Worm (Caenorhabditis elegans) whole organism, late embryonic: Measurements from ENCODE around the gene upb-1.

ENCODE experiments used
- C08G9.2 ChIP-seq: sonication (generic microtip); optimal IDR thresholded peaks from 2 replicates; lab custom pipeline; 2016; ENCODE audit warnings: mild to moderate bottlenecking, missing genetic modification characterization, moderate library complexity, missing compliant biosample characterization
- F13H6.1 ChIP-seq: sonication (generic microtip); optimal IDR thresholded peaks from 2 replicates; lab custom pipeline; 2016; ENCODE audit warnings: missing genetic modification characterization, missing compliant biosample characterization
- K02D7.2 ChIP-seq: sonication (generic microtip); optimal IDR thresholded peaks from 2 replicates; lab custom pipeline; 2017; ENCODE audit warnings: mild to moderate bottlenecking, missing genetic modification characterization, missing compliant biosample characterization
- K09A11.1 ChIP-seq: sonication (generic microtip); optimal IDR thresholded peaks from 2 replicates; lab custom pipeline; 2017; ENCODE audit warnings: antibody characterized with exemption, mild to moderate bottlenecking, missing genetic modification characterization, missing compliant biosample characterization; ENCODE audit not compliant: insufficient read depth
- ahr-1 ChIP-seq: sonication (generic microtip); optimal IDR thresholded peaks from 2 replicates; lab custom pipeline; 2016; ENCODE audit warnings: missing genetic modification characterization, missing compliant biosample characterization
- ama-1 ChIP-seq: fragments of 150-350 bp; optimal IDR thresholded peaks from 2 replicates; lab custom pipeline; 2014
- ceh-14 ChIP-seq: sonication (generic microtip); optimal IDR thresholded peaks from 2 replicates; lab custom pipeline; 2016; ENCODE audit warnings: missing genotype, missing genetic modification characterization, missing compliant biosample characterization
- ceh-19 ChIP-seq: fragments of 200-800 bp; sonication (Bioruptor generic); optimal IDR thresholded peaks from 2 replicates; lab custom pipeline; 2018; ENCODE audit warnings: mild to moderate bottlenecking, missing genetic modification characterization, missing compliant biosample characterization
- ceh-2 ChIP-seq: sonication (generic microtip); optimal IDR thresholded peaks from 2 replicates; lab custom pipeline; 2016; ENCODE audit warnings: missing genotype, missing genetic modification characterization, missing compliant biosample characterization
- ceh-22 ChIP-seq: sonication (generic microtip); optimal IDR thresholded peaks from 2 replicates; lab custom pipeline; 2017; ENCODE audit warnings: missing biosample characterization, missing genetic modification characterization
- ceh-24 ChIP-seq: sonication (generic microtip); optimal IDR thresholded peaks from 2 replicates; lab custom pipeline; 2016; ENCODE audit warnings: mild to moderate bottlenecking, missing genetic modification characterization, missing compliant biosample characterization
- ceh-31 ChIP-seq: sonication (generic microtip); optimal IDR thresholded peaks from 2 replicates; lab custom pipeline; 2016; ENCODE audit warnings: missing genetic modification characterization, missing compliant biosample characterization
- ceh-34 ChIP-seq: sonication (generic microtip); optimal IDR thresholded peaks from 2 replicates; lab custom pipeline; 2016; ENCODE audit warnings: mild to moderate bottlenecking, missing genetic modification characterization, missing compliant biosample characterization
- ceh-45 ChIP-seq: fragments of 200-800 bp; sonication (Bioruptor generic); IDR thresholded peaks from 2 replicates; pipeline ENCODE4 v1.3.6; 2022; ENCODE audit warnings: missing genetic modification reagents, missing genetic modification characterization, missing compliant biosample characterization
- ceh-9 ChIP-seq: sonication (generic microtip); optimal IDR thresholded peaks from 2 replicates; lab custom pipeline; 2016; ENCODE audit warnings: mild to moderate bottlenecking, missing genetic modification characterization, inconsistent platforms, missing compliant biosample characterization
- che-1 ChIP-seq: sonication (generic microtip); optimal IDR thresholded peaks from 2 replicates; lab custom pipeline; 2016; ENCODE audit warnings: mild to moderate bottlenecking, missing genetic modification characterization, missing compliant biosample characterization
- dve-1 ChIP-seq: sonication (generic microtip); optimal IDR thresholded peaks from 2 replicates; lab custom pipeline; 2017; ENCODE audit warnings: antibody characterized with exemption, mild to moderate bottlenecking, missing genetic modification characterization, missing compliant biosample characterization
- elt-2 ChIP-seq: sonication (generic microtip); optimal IDR thresholded peaks from 2 replicates; lab custom pipeline; 2016; ENCODE audit warnings: missing genetic modification reagents, missing genetic modification characterization, missing compliant biosample characterization
- eyg-1 ChIP-seq: sonication (generic microtip); optimal IDR thresholded peaks from 2 replicates; lab custom pipeline; 2016; ENCODE audit warnings: missing genotype, missing genetic modification characterization, missing compliant biosample characterization
- fkh-10 ChIP-seq: fragments of 150-350 bp; optimal IDR thresholded peaks from 2 replicates; lab custom pipeline; 2014; ENCODE audit warnings: missing biosample characterization, missing genetic modification reagents, missing genetic modification characterization
- fkh-6 ChIP-seq: sonication (generic microtip); optimal IDR thresholded peaks from 2 replicates; lab custom pipeline; 2016; ENCODE audit warnings: missing genetic modification characterization, missing compliant biosample characterization
- gmeb-2 ChIP-seq: sonication (generic microtip); optimal IDR thresholded peaks from 2 replicates; lab custom pipeline; 2016; ENCODE audit warnings: missing genetic modification characterization, inconsistent platforms, missing compliant biosample characterization
- hlh-30 ChIP-seq: sonication (generic microtip); optimal IDR thresholded peaks from 2 replicates; lab custom pipeline; 2017; ENCODE audit warnings: antibody characterized with exemption, missing genetic modification characterization, missing compliant biosample characterization; ENCODE audit not compliant: insufficient read depth
- hlh-8 ChIP-seq: sonication (generic microtip); optimal IDR thresholded peaks from 2 replicates; lab custom pipeline; 2016; ENCODE audit warnings: missing genotype, missing genetic modification characterization, missing compliant biosample characterization
- lim-6 ChIP-seq: sonication (generic microtip); optimal IDR thresholded peaks from 2 replicates; lab custom pipeline; 2016; ENCODE audit warnings: missing genetic modification characterization, missing compliant biosample characterization
- madf-2 ChIP-seq: sonication (generic microtip); optimal IDR thresholded peaks from 2 replicates; lab custom pipeline; 2017; ENCODE audit warnings: missing genetic modification characterization, missing compliant biosample characterization
- nhr-11 ChIP-seq: fragments of 150-350 bp; optimal IDR thresholded peaks from 2 replicates; lab custom pipeline; 2014; ENCODE audit warnings: missing biosample characterization, missing genetic modification characterization
- nhr-232 ChIP-seq: sonication (generic microtip); optimal IDR thresholded peaks from 2 replicates; lab custom pipeline; 2016; ENCODE audit warnings: missing genetic modification characterization, missing compliant biosample characterization
- npax-4 ChIP-seq: sonication (generic microtip); optimal IDR thresholded peaks from 2 replicates; lab custom pipeline; 2016; ENCODE audit warnings: missing genetic modification characterization, missing compliant biosample characterization
- odd-2 ChIP-seq: sonication (generic microtip); optimal IDR thresholded peaks from 2 replicates; lab custom pipeline; 2017; ENCODE audit warnings: antibody characterized with exemption, mild to moderate bottlenecking, missing genetic modification characterization, missing compliant biosample characterization
- pag-3 ChIP-seq: sonication (generic microtip); optimal IDR thresholded peaks from 2 replicates; lab custom pipeline; 2016; ENCODE audit warnings: missing compliant biosample characterization, missing genetic modification characterization, borderline replicate concordance
- pax-1 ChIP-seq: fragments of 150-350 bp; optimal IDR thresholded peaks from 2 replicates; lab custom pipeline; 2014; ENCODE audit warnings: missing biosample characterization, missing genetic modification characterization
- pros-1 ChIP-seq: fragments of 150-350 bp; optimal IDR thresholded peaks from 2 replicates; lab custom pipeline; 2014; ENCODE audit warnings: missing biosample characterization, missing genetic modification reagents, missing genetic modification characterization
- ref-2 ChIP-seq: sonication (generic microtip); optimal IDR thresholded peaks from 2 replicates; lab custom pipeline; 2016; ENCODE audit warnings: missing genetic modification characterization, missing compliant biosample characterization
- sdc-2 ChIP-seq: sonication (generic microtip); optimal IDR thresholded peaks from 2 replicates; lab custom pipeline; 2016; ENCODE audit warnings: missing genotype, missing genetic modification characterization, missing compliant biosample characterization
- syd-9 ChIP-seq: sonication (generic microtip); optimal IDR thresholded peaks from 2 replicates; lab custom pipeline; 2016; ENCODE audit warnings: mild to moderate bottlenecking, missing genetic modification characterization, moderate library complexity, missing compliant biosample characterization
- tbx-2 ChIP-seq: sonication (generic microtip); optimal IDR thresholded peaks from 2 replicates; lab custom pipeline; 2016; ENCODE audit warnings: missing genetic modification characterization, missing compliant biosample characterization
- unc-3 ChIP-seq, 2 experiments: fragments of 200-800 bp in 1 of 2; sonication (Bioruptor generic) in 1 of 2; sonication (generic microtip) in 1 of 2; conservative IDR thresholded peaks in 1 of 2; optimal IDR thresholded peaks in 1 of 2; 2 replicates each; pipeline versions ENCODE4 v1.3.6 to Lab custom; 2016 to 2022; ENCODE audit warnings: missing compliant biosample characterization in 2 of 2, missing genetic modification characterization in 2 of 2, missing genetic modification reagents in 1 of 2
- unc-42 ChIP-seq: sonication (generic microtip); optimal IDR thresholded peaks from 2 replicates; lab custom pipeline; 2016; ENCODE audit warnings: missing genotype, missing genetic modification characterization, missing compliant biosample characterization
- unc-86 ChIP-seq: sonication (generic microtip); optimal IDR thresholded peaks from 2 replicates; lab custom pipeline; 2016; ENCODE audit warnings: missing genetic modification characterization, missing compliant biosample characterization

The upb-1 gene

ce11 chrII:6331222-6331830, 41.4 kb upstream of the upb-1 start, which contains the start of gene set-4 (continued):
- TF ChIP-seq ceh-22 (tag; lab: Kevin White, UChicago) (no peak), che-1 (tag; lab: Kevin White, UChicago) (peak; percentile 24), nhr-11 (tag; lab: Kevin White, UChicago) (no peak), eyg-1 (tag; lab: Kevin White, UChicago) (no peak), ceh-14 (tag; lab: Kevin White, UChicago) (peak; percentile 46), pros-1 (tag; lab: Kevin White, UChicago) (peak; percentile 84), unc-42 (tag; lab: Kevin White, UChicago) (peak; percentile 74), ceh-34 (peak; percentile 75), unc-86 (tag; lab: Kevin White, UChicago) (peak; percentile 67), nhr-232 (tag; lab: Kevin White, UChicago) (no peak), ahr-1 (tag; lab: Kevin White, UChicago) (no peak), hlh-30 (tag; lab: Kevin White, UChicago) (peak; percentile 85), fkh-10 (GFP tag; lab: Kevin White, UChicago) (peak; percentile 39), C08G9.2 (tag; lab: Kevin White, UChicago) (peak; percentile 12), odd-2 (no peak), fkh-6 (no peak), ceh-9 (tag; lab: Kevin White, UChicago) (no peak), ceh-45 (GFP tag; lab: Robert Waterston, UW) (no peak), ref-2 (tag; lab: Kevin White, UChicago) (peak; percentile 80), ceh-24 (no peak), K09A11.1 (tag; lab: Kevin White, UChicago) (no peak), F13H6.1 (tag; lab: Kevin White, UChicago) (no peak), unc-3 (GFP tag; conservative IDR thresholded peaks at IDR 0.05; lab: Robert Waterston, UW) (no peak; the same call in 1 of the 2 replicates), unc-3 (tag; optimal IDR thresholded peaks at IDR 0.05; lab: Kevin White, UChicago) (no peak), dve-1 (no peak), npax-4 (tag; lab: Kevin White, UChicago) (no peak), ceh-2 (tag; lab: Kevin White, UChicago) (peak; percentile 30), madf-2 (tag; lab: Kevin White, UChicago) (no peak), sdc-2 (tag; lab: Kevin White, UChicago) (peak; percentile 37), K02D7.2 (tag; lab: Kevin White, UChicago) (no peak), elt-2 (tag; lab: Kevin White, UChicago) (peak; percentile 53), gmeb-2 (no peak), tbx-2 (tag; lab: Kevin White, UChicago) (peak; percentile 72), ceh-31 (tag; lab: Kevin White, UChicago) (peak; percentile 81), syd-9 (no peak), ceh-19 (peak; percentile 42), pag-3 (no peak), pax-1 (tag; lab: Kevin White, UChicago) (no peak), lim-6 (no peak), ama-1 (lab: Kevin White, UChicago) (no peak), hlh-8 (tag; lab: Kevin White, UChicago) (peak; percentile 35)

- TF ChIP-seq elt-2 (tag; lab: Kevin White, UChicago), result peak; percentile 97
- TF ChIP-seq eyg-1 (tag; lab: Kevin White, UChicago), result no peak
These were observed 38.8 kb upstream of the upb-1 start for ce11 chrII:6328672-6329071.
